Fruit fly (Drosophila melanogaster): ENCODE results near the gene CG34279.

CG34279 gene

DNA sequence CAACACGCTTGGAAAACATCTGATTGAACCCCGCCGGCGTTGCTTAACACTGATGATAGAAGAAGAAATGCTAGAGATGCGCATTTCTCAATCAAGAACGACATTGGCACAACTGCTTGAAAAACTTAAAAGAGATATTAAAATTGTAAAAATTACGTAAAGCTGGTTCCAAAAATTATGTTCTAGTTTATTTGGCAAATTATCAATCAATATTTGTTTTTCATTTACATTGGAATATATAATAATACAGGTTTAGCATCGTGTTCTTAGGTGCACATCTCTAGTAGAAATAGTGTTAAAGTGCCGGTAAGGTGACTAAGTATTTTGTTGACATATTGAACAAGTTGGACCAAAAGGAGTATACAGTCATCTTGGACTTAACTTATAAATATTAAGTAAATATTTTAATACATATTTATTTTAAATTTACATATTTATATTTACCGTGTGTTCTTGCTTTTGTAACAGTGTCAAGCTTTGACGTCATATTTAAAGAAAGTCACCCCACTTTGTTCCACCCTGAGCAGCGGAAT lies 11.7 kb downstream of the CG34279 start, which contains the start of the genes Brf and sds22:
Gene Brf (minus strand): TSS at position 25 of the 533 bp plus-strand sequence.
Gene sds22 (plus strand): TSS at position 282 of the 533 bp plus-strand sequence.
- peak; percentile 95 for TF ChIP-seq Sp1 (GFP tag; optimal IDR thresholded peaks at IDR 0.05)
- no peak for TF ChIP-seq lola (GFP tag; optimal IDR thresholded peaks at IDR 0.05)
- no peak for TF ChIP-seq Vsx2 (GFP tag; optimal IDR thresholded peaks at IDR 0.05; ENCODE audit: partially characterized antibody)
- TF ChIP-seq h (GFP tag; optimal IDR thresholded peaks at IDR 0.05), result peak; percentile 97
- TF ChIP-seq br (GFP tag; optimal IDR thresholded peaks at IDR 0.05), result peak; percentile 95
- TF ChIP-seq Dfd (GFP tag; optimal IDR thresholded peaks at IDR 0.05), result peak; percentile 79
- peak; percentile 45 to 97 for TF ChIP-seq foxo (GFP tag; optimal IDR thresholded peaks at IDR 0.05)
- peak; percentile 76 for TF ChIP-seq Mio (GFP tag; optimal IDR thresholded peaks at IDR 0.05)
- TF ChIP-seq HLH106 (tag; optimal IDR thresholded peaks at IDR 0.05), result peak; percentile 97
- TF ChIP-seq N (GFP tag; optimal IDR thresholded peaks at IDR 0.05), result no peak
- TF ChIP-seq Abd-B (GFP tag; optimal IDR thresholded peaks at IDR 0.05), result no peak
- TF ChIP-seq Hr83 (GFP tag; optimal IDR thresholded peaks at IDR 0.05; ENCODE audit: poor library complexity, severe bottlenecking), result peak; percentile 60
- TF ChIP-seq CG9705 (GFP tag; optimal IDR thresholded peaks at IDR 0.05), result peak; percentile 95
- peak; percentile 95 for TF ChIP-seq fru (GFP tag; optimal IDR thresholded peaks at IDR 0.05)
- peak; percentile 98 for TF ChIP-seq woc (GFP tag; optimal IDR thresholded peaks at IDR 0.05)
- no peak for TF ChIP-seq usp (GFP tag; optimal IDR thresholded peaks at IDR 0.05)
- peak; percentile 89 for TF ChIP-seq sage (GFP tag; optimal IDR thresholded peaks at IDR 0.05)
- TF ChIP-seq Hnf4 (GFP tag; optimal IDR thresholded peaks at IDR 0.05), result peak; percentile 97
- peak; percentile 47 for TF ChIP-seq Myc (optimal IDR thresholded peaks at IDR 0.05)
- TF ChIP-seq Rel (GFP tag; optimal IDR thresholded peaks at IDR 0.05), result peak; percentile 18
- peak; percentile 79 for TF ChIP-seq Rel (tag; optimal IDR thresholded peaks at IDR 0.05)
- TF ChIP-seq jim (GFP tag; optimal IDR thresholded peaks at IDR 0.05), result peak; percentile 8
- TF ChIP-seq CG32264 (GFP tag; optimal IDR thresholded peaks at IDR 0.05), result peak; percentile 92
- peak; percentile 91 for TF ChIP-seq dsf (GFP tag; optimal IDR thresholded peaks at IDR 0.05; ENCODE audit: borderline replicate concordance)
- peak; percentile 97 for TF ChIP-seq rgr (GFP tag; optimal IDR thresholded peaks at IDR 0.05)
- TF ChIP-seq dl (GFP tag; optimal IDR thresholded peaks at IDR 0.05; ENCODE audit: insufficient read depth in 1 of 2, partially characterized antibody in 2 of 2), result no peak
- peak; percentile 97 for TF ChIP-seq sv (GFP tag; optimal IDR thresholded peaks at IDR 0.05)
- peak; percentile 97 for TF ChIP-seq brk (GFP tag; optimal IDR thresholded peaks at IDR 0.05)
- peak; percentile 95 for TF ChIP-seq OdsH (GFP tag; optimal IDR thresholded peaks at IDR 0.05)
- TF ChIP-seq Hr78 (GFP tag; optimal IDR thresholded peaks at IDR 0.05), result no peak
- peak; percentile 94 for TF ChIP-seq Jra (GFP tag; optimal IDR thresholded peaks at IDR 0.05)
- no peak for TF ChIP-seq CrebA (GFP tag; optimal IDR thresholded peaks at IDR 0.05; ENCODE audit: borderline replicate concordance)
- peak; percentile 93 for TF ChIP-seq GATAd (GFP tag; optimal IDR thresholded peaks at IDR 0.05)
- peak; percentile 94 for TF ChIP-seq psq (GFP tag; optimal IDR thresholded peaks at IDR 0.05)
- no peak for TF ChIP-seq Dif (GFP tag; optimal IDR thresholded peaks at IDR 0.05; ENCODE audit: partially characterized antibody)
- TF ChIP-seq dmrt93B (GFP tag; optimal IDR thresholded peaks at IDR 0.05), result peak; percentile 93
- peak; percentile 96 for TF ChIP-seq ey (GFP tag; optimal IDR thresholded peaks at IDR 0.05)
- peak; percentile 97 for TF ChIP-seq tai (GFP tag; optimal IDR thresholded peaks at IDR 0.05)
- TF ChIP-seq pan (optimal IDR thresholded peaks at IDR 0.05), result no peak

DNA sequence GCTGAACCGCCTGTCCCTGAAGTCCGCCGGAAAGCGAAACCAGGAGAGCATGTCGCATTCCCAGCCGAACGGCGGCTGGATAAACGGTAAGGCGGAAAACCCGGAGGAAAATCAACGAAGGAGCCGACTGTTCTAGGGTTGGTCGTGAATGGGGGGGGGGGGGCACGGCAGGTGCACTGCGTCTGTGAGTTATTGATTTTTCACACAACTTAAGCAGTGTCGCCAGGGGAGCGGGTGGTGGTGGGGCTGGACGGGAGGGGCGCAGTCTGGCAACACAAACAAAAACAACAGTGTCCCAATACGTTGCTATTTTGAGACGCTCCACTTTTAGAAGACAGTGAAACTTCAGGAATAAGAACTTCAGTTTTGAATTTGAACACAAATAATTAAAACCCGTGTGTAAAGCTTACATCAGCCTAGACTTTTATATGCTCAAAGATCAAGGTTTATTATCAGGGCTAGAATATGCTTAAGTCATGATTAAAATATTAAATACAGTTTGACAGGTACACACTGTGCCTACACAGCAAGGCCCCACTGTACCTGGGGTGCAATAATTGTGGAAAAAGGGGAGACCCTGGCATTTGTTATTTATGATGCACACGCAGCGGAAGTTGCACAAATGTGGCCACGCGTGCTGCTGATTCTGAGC lies 16.8 kb downstream of the CG34279 start:
- TF ChIP-seq Sp1 (GFP tag; optimal IDR thresholded peaks at IDR 0.05), result peak; percentile 48
- TF ChIP-seq Dfd (GFP tag; optimal IDR thresholded peaks at IDR 0.05), result peak; percentile 5
- no peak for TF ChIP-seq Mio (GFP tag; optimal IDR thresholded peaks at IDR 0.05)
- TF ChIP-seq ey (GFP tag; optimal IDR thresholded peaks at IDR 0.05), result peak; percentile 69
- TF ChIP-seq jim (GFP tag; optimal IDR thresholded peaks at IDR 0.05), result no peak
- TF ChIP-seq HLH106 (tag; optimal IDR thresholded peaks at IDR 0.05), result peak; percentile 78
- peak; percentile 84 for TF ChIP-seq h (GFP tag; optimal IDR thresholded peaks at IDR 0.05)
- TF ChIP-seq CG32264 (GFP tag; optimal IDR thresholded peaks at IDR 0.05), result peak; percentile 4
- TF ChIP-seq br (GFP tag; optimal IDR thresholded peaks at IDR 0.05), result peak; percentile 71
- TF ChIP-seq Abd-B (GFP tag; optimal IDR thresholded peaks at IDR 0.05), result no peak
- TF ChIP-seq woc (GFP tag; optimal IDR thresholded peaks at IDR 0.05), result peak; percentile 52
- TF ChIP-seq N (GFP tag; optimal IDR thresholded peaks at IDR 0.05), result no peak
- no peak for TF ChIP-seq GATAd (GFP tag; optimal IDR thresholded peaks at IDR 0.05)
- TF ChIP-seq Myc (optimal IDR thresholded peaks at IDR 0.05), result no peak
- TF ChIP-seq pan (optimal IDR thresholded peaks at IDR 0.05), result no peak
- TF ChIP-seq usp (GFP tag; optimal IDR thresholded peaks at IDR 0.05), result no peak
- peak; percentile 65 for TF ChIP-seq dmrt93B (GFP tag; optimal IDR thresholded peaks at IDR 0.05)
- no peak for TF ChIP-seq Vsx2 (GFP tag; optimal IDR thresholded peaks at IDR 0.05; ENCODE audit: partially characterized antibody)
- no peak for TF ChIP-seq Dif (GFP tag; optimal IDR thresholded peaks at IDR 0.05; ENCODE audit: partially characterized antibody)
- peak; percentile 63 for TF ChIP-seq OdsH (GFP tag; optimal IDR thresholded peaks at IDR 0.05)
- no peak for TF ChIP-seq Jra (GFP tag; optimal IDR thresholded peaks at IDR 0.05)
- TF ChIP-seq foxo (GFP tag; optimal IDR thresholded peaks at IDR 0.05), result peak in 1 of 2 experiments; percentile 81
- TF ChIP-seq CG9705 (GFP tag; optimal IDR thresholded peaks at IDR 0.05), result peak; percentile 37
- peak; percentile 11 for TF ChIP-seq sv (GFP tag; optimal IDR thresholded peaks at IDR 0.05)
- no peak for TF ChIP-seq brk (GFP tag; optimal IDR thresholded peaks at IDR 0.05)
- no peak for TF ChIP-seq lola (GFP tag; optimal IDR thresholded peaks at IDR 0.05)
- TF ChIP-seq rgr (GFP tag; optimal IDR thresholded peaks at IDR 0.05), result peak; percentile 64
- TF ChIP-seq psq (GFP tag; optimal IDR thresholded peaks at IDR 0.05), result peak; percentile 60
- TF ChIP-seq Hnf4 (GFP tag; optimal IDR thresholded peaks at IDR 0.05), result peak; percentile 69
- TF ChIP-seq dl (GFP tag; optimal IDR thresholded peaks at IDR 0.05; ENCODE audit: insufficient read depth in 1 of 2, partially characterized antibody in 2 of 2), result no peak
- TF ChIP-seq Rel (GFP tag; optimal IDR thresholded peaks at IDR 0.05), result no peak
- TF ChIP-seq Rel (tag; optimal IDR thresholded peaks at IDR 0.05), result peak; percentile 83
- no peak for TF ChIP-seq Hr78 (GFP tag; optimal IDR thresholded peaks at IDR 0.05)
- TF ChIP-seq dsf (GFP tag; optimal IDR thresholded peaks at IDR 0.05; ENCODE audit: borderline replicate concordance), result no peak
- peak; percentile 73 for TF ChIP-seq fru (GFP tag; optimal IDR thresholded peaks at IDR 0.05)
- no peak for TF ChIP-seq sage (GFP tag; optimal IDR thresholded peaks at IDR 0.05)
- no peak for TF ChIP-seq Hr83 (GFP tag; optimal IDR thresholded peaks at IDR 0.05; ENCODE audit: poor library complexity, severe bottlenecking)
- TF ChIP-seq CrebA (GFP tag; optimal IDR thresholded peaks at IDR 0.05; ENCODE audit: borderline replicate concordance), result no peak
- TF ChIP-seq tai (GFP tag; optimal IDR thresholded peaks at IDR 0.05), result no peak

All from whole organism, wandering third instar larva.